Fruit fly (Drosophila melanogaster) whole organism, wandering third instar larva: ENCODE results near the gene CG13901.

Experiments
- Abd-B ChIP-seq: fragments of >200 bp; optimal IDR thresholded peaks from 2 replicates; lab custom pipeline; 2017; ENCODE audit warnings: missing biosample characterization, missing genetic modification characterization
- CG32264 ChIP-seq: fragments of 200-800 bp; sonication (Bioruptor generic); optimal IDR thresholded peaks from 2 replicates; lab custom pipeline; 2016; ENCODE audit warnings: missing biosample characterization, missing genetic modification characterization
- CG9705 ChIP-seq: fragments of 200-800 bp; sonication (Bioruptor generic); optimal IDR thresholded peaks from 2 replicates; lab custom pipeline; 2018; ENCODE audit warnings: missing biosample characterization, mild to moderate bottlenecking, missing genetic modification characterization
- CrebA ChIP-seq: fragments of 200-800 bp; sonication (Bioruptor generic); optimal IDR thresholded peaks from 2 replicates; lab custom pipeline; 2016; ENCODE audit warnings: missing biosample characterization, mild to moderate bottlenecking, missing genetic modification characterization, borderline replicate concordance
- Dfd ChIP-seq: fragments of >200 bp; optimal IDR thresholded peaks from 2 replicates; lab custom pipeline; 2017; ENCODE audit warnings: missing biosample characterization, missing genetic modification characterization
- Dif ChIP-seq: fragments of 200-275, 200-300 bp; sonication (Bioruptor generic); optimal IDR thresholded peaks from 2 replicates; lab custom pipeline; 2018; ENCODE audit warnings: missing biosample characterization, missing genetic modification characterization; ENCODE audit not compliant: partially characterized antibody
- GATAd ChIP-seq: sonication (Bioruptor generic); optimal IDR thresholded peaks from 2 replicates; lab custom pipeline; 2016; ENCODE audit warnings: missing biosample characterization, missing genetic modification characterization
- HLH106 ChIP-seq: fragments of 200-800 bp; optimal IDR thresholded peaks from 3 replicates; lab custom pipeline; 2019; ENCODE audit warnings: missing biosample characterization, mild to moderate bottlenecking, missing genetic modification characterization, moderate library complexity
- Hnf4 ChIP-seq: fragments of 200-800 bp; sonication (Bioruptor generic); optimal IDR thresholded peaks from 2 replicates; lab custom pipeline; 2016; ENCODE audit warnings: missing biosample characterization, mild to moderate bottlenecking, missing genetic modification characterization
- Hr78 ChIP-seq: fragments of >200 bp; optimal IDR thresholded peaks from 2 replicates; lab custom pipeline; 2017; ENCODE audit warnings: missing biosample characterization, missing genetic modification characterization
- Hr83 ChIP-seq: fragments of 200-300 bp; sonication (Bioruptor generic); optimal IDR thresholded peaks from 2 replicates; lab custom pipeline; 2016; ENCODE audit warnings: missing biosample characterization, mild to moderate bottlenecking, missing genetic modification characterization, moderate library complexity; ENCODE audit not compliant: poor library complexity, severe bottlenecking
- Jra ChIP-seq: sonication (Bioruptor generic); optimal IDR thresholded peaks from 2 replicates; lab custom pipeline; 2016; ENCODE audit warnings: missing biosample characterization, missing genetic modification characterization
- Mio ChIP-seq: sonication (Bioruptor generic); optimal IDR thresholded peaks from 2 replicates; lab custom pipeline; 2016; ENCODE audit warnings: missing biosample characterization, missing genetic modification characterization
- Myc ChIP-seq: fragments of >200 bp; optimal IDR thresholded peaks from 2 replicates; lab custom pipeline; 2017
- N ChIP-seq: fragments of >200 bp; optimal IDR thresholded peaks from 2 replicates; lab custom pipeline; 2018; ENCODE audit warnings: missing biosample characterization, missing external identifiers, missing genetic modification characterization
- OdsH ChIP-seq: fragments of 200-800 bp; sonication (Bioruptor generic); optimal IDR thresholded peaks from 2 replicates; lab custom pipeline; 2016; ENCODE audit warnings: missing biosample characterization, mild to moderate bottlenecking, missing genetic modification characterization
- Rel ChIP-seq, 2 experiments: fragments of 200-800 bp; sonication (Bioruptor generic) in 1 of 2; optimal IDR thresholded peaks; 2 replicates in 1 of 2; 3 replicates in 1 of 2; lab custom pipeline; 2016 to 2019; ENCODE audit warnings: mild to moderate bottlenecking in 2 of 2, missing biosample characterization in 2 of 2, missing genetic modification characterization in 2 of 2, moderate library complexity in 1 of 2
- Sp1 ChIP-seq: fragments of 200-800 bp; sonication (Bioruptor generic); optimal IDR thresholded peaks from 3 replicates; lab custom pipeline; 2019; ENCODE audit warnings: missing biosample characterization, mild to moderate bottlenecking, missing genetic modification characterization, moderate library complexity
- Vsx2 ChIP-seq: fragments of 200-300, 225-300 bp; sonication (Bioruptor generic); optimal IDR thresholded peaks from 2 replicates; lab custom pipeline; 2018; ENCODE audit warnings: missing biosample characterization, missing genetic modification characterization; ENCODE audit not compliant: partially characterized antibody
- br ChIP-seq: fragments of 200-800 bp; sonication (Bioruptor generic); optimal IDR thresholded peaks from 2 replicates; lab custom pipeline; 2016; ENCODE audit warnings: missing biosample characterization, missing genetic modification characterization
- brk ChIP-seq: fragments of 200-800 bp; sonication (Bioruptor generic); optimal IDR thresholded peaks from 2 replicates; lab custom pipeline; 2016; ENCODE audit warnings: missing biosample characterization, mild to moderate bottlenecking, missing genetic modification characterization
- dl ChIP-seq, 2 experiments: fragments of 175-275, 200-275 bp in 1 of 2; fragments of 200-275 bp in 1 of 2; sonication (Bioruptor generic); optimal IDR thresholded peaks; lab custom pipeline; 2018; ENCODE audit warnings: mild to moderate bottlenecking in 2 of 2, missing biosample characterization in 2 of 2, missing genetic modification characterization in 2 of 2, moderate library complexity in 2 of 2; ENCODE audit not compliant: partially characterized antibody in 2 of 2, insufficient read depth in 1 of 2
- dmrt93B ChIP-seq: fragments of 200-800 bp; sonication (Bioruptor generic); optimal IDR thresholded peaks from 2 replicates; lab custom pipeline; 2018; ENCODE audit warnings: missing biosample characterization, mild to moderate bottlenecking, missing genetic modification characterization
- dsf ChIP-seq: sonication (Bioruptor generic); optimal IDR thresholded peaks from 2 replicates; lab custom pipeline; 2016; ENCODE audit warnings: missing biosample characterization, missing genetic modification characterization, borderline replicate concordance
- ey ChIP-seq: fragments of 200-800 bp; sonication (Bioruptor generic); optimal IDR thresholded peaks from 2 replicates; lab custom pipeline; 2016; ENCODE audit warnings: missing biosample characterization, missing genetic modification characterization
- foxo ChIP-seq, 2 experiments: fragments of 200-800 bp; sonication (Bioruptor generic); optimal IDR thresholded peaks; 2 replicates in 1 of 2; 3 replicates in 1 of 2; lab custom pipeline; 2016 to 2017; ENCODE audit warnings: missing biosample characterization in 2 of 2, missing genetic modification characterization in 2 of 2
- fru ChIP-seq: fragments of 200-800 bp; sonication (Bioruptor generic); optimal IDR thresholded peaks from 3 replicates; lab custom pipeline; 2016; ENCODE audit warnings: missing biosample characterization, mild to moderate bottlenecking, missing genetic modification characterization
- h ChIP-seq: fragments of 200-800 bp; sonication (Bioruptor generic); optimal IDR thresholded peaks from 3 replicates; lab custom pipeline; 2016; ENCODE audit warnings: missing biosample characterization, mild to moderate bottlenecking, missing genetic modification characterization
- jim ChIP-seq: fragments of 175-275, 200-325 bp; sonication (Bioruptor generic); optimal IDR thresholded peaks from 2 replicates; lab custom pipeline; 2016; ENCODE audit warnings: missing biosample characterization, mild to moderate bottlenecking, missing genetic modification characterization
- lola ChIP-seq: fragments of >200 bp; optimal IDR thresholded peaks from 2 replicates; lab custom pipeline; 2017; ENCODE audit warnings: missing biosample characterization, missing genetic modification characterization
- pan ChIP-seq: fragments of >200 bp; optimal IDR thresholded peaks from 2 replicates; lab custom pipeline; 2017
- psq ChIP-seq: fragments of 200-800 bp; sonication (Bioruptor generic); optimal IDR thresholded peaks from 3 replicates; lab custom pipeline; 2017; ENCODE audit warnings: missing biosample characterization, mild to moderate bottlenecking, missing genetic modification characterization, moderate library complexity
- rgr ChIP-seq: fragments of 200-800 bp; sonication (Bioruptor generic); optimal IDR thresholded peaks from 3 replicates; lab custom pipeline; 2016; ENCODE audit warnings: missing biosample characterization, mild to moderate bottlenecking, missing genetic modification characterization
- sage ChIP-seq: fragments of 200-800 bp; sonication (Bioruptor generic); optimal IDR thresholded peaks from 2 replicates; lab custom pipeline; 2016; ENCODE audit warnings: missing biosample characterization, mild to moderate bottlenecking, missing genetic modification characterization
- sv ChIP-seq: fragments of 200-800 bp; sonication (Bioruptor generic); optimal IDR thresholded peaks from 3 replicates; lab custom pipeline; 2016; ENCODE audit warnings: missing biosample characterization, missing genetic modification characterization
- tai ChIP-seq: sonication (Bioruptor generic); optimal IDR thresholded peaks from 2 replicates; lab custom pipeline; 2016; ENCODE audit warnings: missing biosample characterization, missing genetic modification characterization
- usp ChIP-seq: fragments of >200 bp; optimal IDR thresholded peaks from 2 replicates; lab custom pipeline; 2017; ENCODE audit warnings: missing biosample characterization, missing genetic modification characterization
- woc ChIP-seq: sonication (Bioruptor generic); optimal IDR thresholded peaks from 2 replicates; lab custom pipeline; 2016; ENCODE audit warnings: missing biosample characterization, mild to moderate bottlenecking, missing genetic modification characterization

Gene CG13901

DNA sequence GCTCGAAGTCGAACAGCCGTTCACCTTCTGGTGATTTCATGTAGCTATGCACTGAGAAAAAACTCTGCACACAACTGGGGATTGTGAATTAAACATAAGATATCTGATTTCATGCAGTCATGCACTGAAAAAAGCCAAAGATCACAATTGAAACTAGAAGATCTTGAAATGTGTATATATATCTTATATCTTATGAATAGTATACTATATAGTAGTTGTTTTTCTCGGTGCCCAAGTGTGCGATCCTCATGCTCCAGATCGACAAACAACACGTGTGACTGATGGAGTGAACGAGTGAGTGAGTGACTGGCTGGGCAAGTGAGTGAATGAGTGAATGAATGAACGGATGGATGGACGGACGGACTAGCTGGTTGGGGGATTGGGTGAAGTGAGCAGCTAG is 15.7 kb downstream of the CG13901 start:
- TF ChIP-seq Myc (no peak), psq (peak; percentile 16), foxo (GFP tag; optimal IDR thresholded peaks at IDR 0.05; lab: Kevin White, UChicago) (peak in 1 of 2 experiments; percentile 41), ey (peak; percentile 28), sage (peak; percentile 21), Rel (GFP tag; optimal IDR thresholded peaks at IDR 0.05; lab: Kevin White, UChicago) (no peak), Rel (tag; optimal IDR thresholded peaks at IDR 0.05; lab: Kevin White, UChicago) (no peak), h (GFP tag; lab: Kevin White, UChicago) (peak; percentile 55), fru (peak; percentile 44), Sp1 (peak; percentile 15), Hnf4 (GFP tag; lab: Kevin White, UChicago) (peak; percentile 26), CG9705 (no peak), OdsH (peak; percentile 27), br (GFP tag; lab: Kevin White, UChicago) (peak; percentile 32), Hr83 (GFP tag; lab: Kevin White, UChicago) (no peak), HLH106 (tag; lab: Kevin White, UChicago) (peak; percentile 55), dmrt93B (GFP tag; lab: Kevin White, UChicago) (peak; percentile 40), sv (GFP tag; lab: Kevin White, UChicago) (no peak), brk (no peak), rgr (GFP tag; lab: Kevin White, UChicago) (peak; percentile 42)

DNA sequence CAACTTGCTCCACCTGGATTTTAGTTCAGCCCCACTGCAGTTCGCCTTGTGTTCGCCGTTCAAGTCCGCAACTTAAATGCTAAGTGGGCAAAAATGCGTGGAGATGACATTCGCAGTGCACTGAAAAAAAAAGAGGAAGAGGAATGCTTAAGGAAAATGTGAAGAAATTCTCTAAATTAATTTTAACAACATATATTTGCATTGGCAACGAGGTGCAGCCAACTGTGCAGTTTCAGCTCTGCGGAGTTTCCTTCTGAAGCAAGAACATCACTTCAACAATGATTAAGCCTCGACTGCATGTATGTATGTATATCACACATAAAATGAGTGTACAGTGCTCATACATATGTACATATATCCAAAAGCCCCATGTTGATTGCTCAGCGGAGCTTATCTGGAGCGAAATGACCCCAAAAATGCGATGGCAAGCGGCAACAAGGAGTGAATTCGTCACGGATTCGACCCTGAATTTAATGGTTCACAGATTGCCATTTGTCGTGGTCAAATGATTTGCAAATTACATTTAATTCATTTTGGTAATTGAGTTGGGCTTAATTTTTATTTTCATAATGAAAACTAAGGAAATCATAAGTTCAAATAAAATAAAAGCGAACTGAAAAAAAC is 16.5 kb downstream of the CG13901 start:
- TF ChIP-seq dsf (GFP tag; lab: Kevin White, UChicago) (no peak), GATAd (GFP tag; lab: Kevin White, UChicago) (no peak), woc (GFP tag; lab: Kevin White, UChicago) (no peak), fru (peak; percentile 10), usp (GFP tag; lab: Kevin White, UChicago) (no peak), brk (no peak), pan (no peak)
- TF ChIP-seq, all 38 proteins: peak for 1

DNA sequence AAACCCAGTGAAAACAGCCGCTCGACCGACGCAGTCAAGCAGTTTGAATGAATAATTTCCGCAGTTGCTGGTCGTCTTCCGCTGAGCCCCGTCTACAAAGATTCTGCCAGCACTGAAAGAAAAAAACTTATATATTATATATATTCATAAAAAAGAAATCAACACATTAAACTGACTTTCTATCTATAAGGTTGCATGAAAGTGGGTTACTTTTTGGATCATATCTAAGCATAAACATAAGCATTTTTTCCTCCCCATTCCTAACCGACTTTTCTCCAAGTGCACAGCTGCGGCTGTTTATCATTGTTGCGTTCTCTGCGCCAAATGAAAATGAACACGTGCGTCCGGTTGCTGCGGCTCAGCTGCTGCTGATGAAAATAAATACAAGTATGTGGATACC is 17.3 kb downstream of the CG13901 start:
- TF ChIP-seq CG32264 (GFP tag; lab: Kevin White, UChicago) (peak; percentile 0), N (GFP tag; lab: Kevin White, UChicago) (no peak), ey (peak; percentile 49), Hnf4 (GFP tag; lab: Kevin White, UChicago) (peak; percentile 70), dl (GFP tag; optimal IDR thresholded peaks at IDR 0.05; lab: Kevin White, UChicago; ENCODE audit: insufficient read depth in 1 of 2, partially characterized antibody in 2 of 2) (no peak), Abd-B (GFP tag; lab: Kevin White, UChicago) (no peak), Dfd (GFP tag; lab: Kevin White, UChicago) (no peak), h (GFP tag; lab: Kevin White, UChicago) (peak; percentile 81), OdsH (peak; percentile 67), br (GFP tag; lab: Kevin White, UChicago) (peak; percentile 63), GATAd (GFP tag; lab: Kevin White, UChicago) (no peak), Mio (no peak), woc (GFP tag; lab: Kevin White, UChicago) (peak; percentile 13), usp (GFP tag; lab: Kevin White, UChicago) (no peak), Hr78 (no peak), CrebA (GFP tag; lab: Kevin White, UChicago) (no peak), dmrt93B (GFP tag; lab: Kevin White, UChicago) (peak; percentile 56), psq (peak; percentile 69), jim (GFP tag; lab: Kevin White, UChicago) (no peak), pan (no peak), Sp1 (peak; percentile 82), sv (GFP tag; lab: Kevin White, UChicago) (no peak), dsf (GFP tag; lab: Kevin White, UChicago) (no peak), Dif (no peak), Jra (GFP tag; lab: Kevin White, UChicago) (no peak), Myc (no peak), sage (peak; percentile 36), fru (peak; percentile 74), tai (no peak), rgr (GFP tag; lab: Kevin White, UChicago) (peak; percentile 75), Rel (GFP tag; optimal IDR thresholded peaks at IDR 0.05; lab: Kevin White, UChicago) (peak; percentile 22), Rel (tag; optimal IDR thresholded peaks at IDR 0.05; lab: Kevin White, UChicago) (peak; percentile 24), foxo (GFP tag; optimal IDR thresholded peaks at IDR 0.05; lab: Kevin White, UChicago) (peak in 1 of 2 experiments; percentile 78), brk (peak; percentile 48), Vsx2 (GFP tag; lab: Kevin White, UChicago) (no peak), lola (GFP tag; lab: Kevin White, UChicago) (no peak), HLH106 (tag; lab: Kevin White, UChicago) (peak; percentile 82), CG9705 (no peak), Hr83 (GFP tag; lab: Kevin White, UChicago) (no peak)
